Fruit fly (Drosophila melanogaster): ENCODE data around the gene mts.

Gene mts

DNA sequence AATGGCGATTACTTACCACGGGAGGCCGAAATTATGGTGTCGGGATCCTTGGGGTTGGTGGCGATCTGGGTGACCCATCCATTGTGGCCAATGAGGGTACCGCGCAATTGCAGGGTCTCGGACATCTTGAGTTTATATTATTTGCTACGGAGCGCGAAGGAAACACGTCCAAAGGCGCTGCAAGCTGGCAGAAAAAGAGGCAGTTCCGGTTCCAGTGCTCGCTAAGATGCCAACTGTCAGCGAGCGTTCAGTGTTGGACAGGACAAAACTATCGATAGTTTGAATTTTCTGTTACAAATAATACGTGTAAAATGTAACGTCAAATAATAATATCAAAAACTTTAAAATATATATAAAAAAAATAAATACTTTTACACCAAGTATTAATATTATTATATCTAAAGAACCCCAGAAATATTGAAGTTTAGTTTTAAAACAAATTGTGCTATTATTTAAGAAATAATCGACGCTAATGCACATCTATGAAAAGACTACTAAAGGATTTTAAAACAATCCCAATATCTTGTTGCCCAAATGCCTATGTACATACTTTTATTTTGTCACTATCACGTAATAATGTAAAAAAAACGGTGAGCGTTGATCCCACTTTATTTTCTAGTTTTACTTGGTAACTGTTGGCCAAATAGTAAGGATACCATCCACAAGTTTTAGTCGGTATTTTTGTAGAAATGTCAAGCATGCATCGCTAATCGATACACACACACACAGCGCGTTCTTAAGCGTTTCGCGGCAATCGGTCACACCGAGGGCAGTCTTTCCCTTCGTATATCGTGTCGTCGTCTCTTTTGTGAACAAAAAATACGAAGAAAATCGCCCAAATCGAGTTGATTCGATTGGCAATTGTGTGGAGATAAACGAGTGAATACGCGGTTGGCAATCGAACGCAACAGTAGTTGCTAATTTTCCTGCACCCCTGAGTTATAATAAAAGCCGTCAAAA lies at the start of gene mts, which contains the start of gene Rack1:
mts (plus strand) TSS at position 606 of the 960 bp plus-strand sequence.
Rack1 (minus strand) TSS at position 271 of the 960 bp plus-strand sequence.
- TF ChIP-seq EcR (GFP tag; optimal IDR thresholded peaks at IDR 0.05) = no peak
- TF ChIP-seq CG8478 (optimal IDR thresholded peaks at IDR 0.05) = no peak
- no peak for TF ChIP-seq pan (optimal IDR thresholded peaks at IDR 0.05)
- TF ChIP-seq Dll (optimal IDR thresholded peaks at IDR 0.05) = no peak
- TF ChIP-seq usp (GFP tag; optimal IDR thresholded peaks at IDR 0.05) = no peak
- TF ChIP-seq psq (optimal IDR thresholded peaks at IDR 0.05) = no peak

DNA sequence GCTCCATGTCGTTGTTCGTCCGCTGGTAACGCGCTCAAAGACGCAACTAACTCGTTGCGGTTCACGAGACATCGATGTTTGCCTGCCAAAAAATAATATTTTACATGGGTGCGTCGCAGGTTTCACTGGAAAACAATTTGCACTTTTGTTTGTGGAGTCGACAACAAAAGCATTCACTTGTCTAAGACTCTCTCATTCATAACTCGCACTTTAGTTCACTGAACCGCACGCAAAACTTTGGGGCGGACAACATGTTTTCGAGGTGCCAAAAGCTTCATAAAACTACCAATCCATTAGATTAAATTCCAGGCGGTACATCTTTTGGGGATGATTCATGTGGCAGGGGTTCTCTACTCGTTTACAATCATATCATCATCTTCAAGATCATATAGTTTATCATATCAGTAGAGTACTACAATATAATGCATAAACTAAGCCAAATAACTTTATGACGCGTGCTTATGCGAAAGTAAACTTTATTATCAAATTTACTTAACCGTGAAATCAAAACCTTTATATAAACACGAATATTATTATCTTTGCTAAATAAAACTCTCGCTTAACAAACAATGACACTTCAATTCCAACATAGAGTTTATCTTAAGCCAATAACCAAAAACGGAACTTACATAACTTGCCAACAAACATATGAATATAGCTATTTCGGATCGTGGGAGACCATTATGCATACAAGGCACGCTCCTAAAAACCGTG lies 49.3 kb upstream of the mts start, which contains the start of gene CG7179:
CG7179 (minus strand) TSS at position 51 of the 714 bp plus-strand sequence.
- TF ChIP-seq EcR (GFP tag; optimal IDR thresholded peaks at IDR 0.05) (no peak), psq (optimal IDR thresholded peaks at IDR 0.05) (no peak), pan (optimal IDR thresholded peaks at IDR 0.05) (no peak), usp (GFP tag; optimal IDR thresholded peaks at IDR 0.05) (no peak), Dll (optimal IDR thresholded peaks at IDR 0.05) (no peak), CG8478 (optimal IDR thresholded peaks at IDR 0.05) (no peak)

DNA sequence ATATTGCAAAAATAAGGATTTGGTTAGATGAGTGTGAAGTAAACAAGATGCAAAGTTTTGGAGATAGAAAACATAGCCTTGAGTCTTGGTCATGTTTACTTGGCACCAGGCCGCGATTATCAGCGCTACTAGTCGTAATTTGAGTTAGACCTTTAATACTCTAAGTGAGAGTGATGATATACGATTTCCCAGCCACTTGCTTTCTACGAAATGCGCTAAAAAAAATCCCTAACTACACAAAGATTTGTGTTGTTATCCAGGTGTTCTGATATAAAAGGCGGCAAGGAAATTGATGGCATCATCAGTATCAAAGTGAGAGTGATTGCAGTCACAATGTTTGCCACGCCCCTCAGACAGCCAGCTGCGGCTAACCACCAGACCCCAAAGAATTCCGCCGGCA lies 47.7 kb upstream of the mts start, which contains the start of gene Uro:
Uro (plus strand) TSS at position 301 of the 400 bp plus-strand sequence.
- TF ChIP-seq EcR (GFP tag; optimal IDR thresholded peaks at IDR 0.05) (no peak), Dll (optimal IDR thresholded peaks at IDR 0.05) (no peak), usp (GFP tag; optimal IDR thresholded peaks at IDR 0.05) (no peak), CG8478 (optimal IDR thresholded peaks at IDR 0.05) (no peak), psq (optimal IDR thresholded peaks at IDR 0.05) (no peak), pan (optimal IDR thresholded peaks at IDR 0.05) (no peak)

- TF ChIP-seq psq (optimal IDR thresholded peaks at IDR 0.05) (no peak), usp (GFP tag; optimal IDR thresholded peaks at IDR 0.05) (no peak), pan (optimal IDR thresholded peaks at IDR 0.05) (no peak), CG8478 (optimal IDR thresholded peaks at IDR 0.05) (no peak), EcR (GFP tag; optimal IDR thresholded peaks at IDR 0.05) (no peak), Dll (optimal IDR thresholded peaks at IDR 0.05) (no peak)
These were observed 46.3 kb upstream of the mts start, which contains the start of gene CG7164 for dm6 chr2L:7781165-7781564. TSS of gene CG7164 (plus strand) at chr2L:7781465.

DNA sequence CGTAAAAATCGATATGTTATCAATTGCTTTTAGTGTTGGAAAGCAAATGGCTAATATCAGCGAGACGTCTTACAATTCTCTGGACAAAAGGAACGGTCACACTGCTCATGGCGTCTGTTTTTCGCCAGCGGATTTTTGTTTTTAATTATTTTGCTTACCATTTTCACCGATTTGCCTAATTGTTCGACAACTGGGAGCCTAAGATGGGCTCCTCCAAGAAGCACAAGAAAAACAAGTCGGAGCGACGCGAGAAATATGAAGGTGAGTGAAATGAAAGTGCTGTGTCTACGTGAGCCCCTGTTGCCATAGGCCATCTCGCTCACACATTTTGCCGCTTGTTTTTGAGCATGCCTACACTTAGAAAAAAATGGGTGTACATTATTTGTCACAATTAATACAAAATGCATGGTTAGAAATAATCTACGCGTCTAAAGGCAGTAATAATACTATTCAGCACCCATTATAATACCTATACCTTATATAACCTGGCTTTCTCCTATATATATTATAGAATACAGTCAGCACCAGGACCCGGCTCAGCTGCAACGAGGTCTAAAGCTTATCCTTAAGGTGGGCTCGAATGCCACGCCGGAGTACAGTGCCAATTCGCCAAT lies 44.6 kb upstream of the mts start, which contains the start of gene Brd7-9:
Brd7-9 (plus strand) TSS at position 78 of the 614 bp plus-strand sequence.
- no peak for TF ChIP-seq Dll (optimal IDR thresholded peaks at IDR 0.05)
- TF ChIP-seq CG8478 (optimal IDR thresholded peaks at IDR 0.05) = no peak
- TF ChIP-seq psq (optimal IDR thresholded peaks at IDR 0.05) = no peak
- no peak for TF ChIP-seq usp (GFP tag; optimal IDR thresholded peaks at IDR 0.05)
- no peak for TF ChIP-seq EcR (GFP tag; optimal IDR thresholded peaks at IDR 0.05)
- TF ChIP-seq pan (optimal IDR thresholded peaks at IDR 0.05) = no peak

DNA sequence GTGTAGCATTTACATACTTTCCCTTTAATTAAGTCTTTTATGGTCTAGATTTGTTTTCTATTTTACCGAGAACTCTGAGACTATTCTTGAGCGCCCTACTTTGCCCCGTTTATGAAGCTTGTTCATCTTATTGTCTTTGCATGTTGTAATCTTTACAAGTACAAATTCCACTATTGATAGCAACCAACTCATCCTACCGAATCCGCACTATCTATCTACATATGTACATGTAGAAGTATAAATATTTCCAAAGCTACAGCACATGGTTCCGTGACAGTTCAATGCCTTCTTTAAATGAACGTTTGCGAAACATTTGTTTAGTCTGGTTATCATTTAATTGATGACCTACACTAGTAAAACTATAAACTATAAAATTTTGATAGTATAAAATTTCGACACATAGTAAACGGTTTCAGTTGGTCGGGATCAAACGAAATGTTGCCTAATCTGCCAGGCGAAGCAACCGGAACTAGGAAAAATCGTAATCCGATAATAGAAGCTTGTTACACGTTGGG lies 38.4 kb upstream of the mts start:
- TF ChIP-seq EcR (GFP tag; optimal IDR thresholded peaks at IDR 0.05) (no peak), CG8478 (optimal IDR thresholded peaks at IDR 0.05) (no peak), usp (GFP tag; optimal IDR thresholded peaks at IDR 0.05) (no peak), psq (optimal IDR thresholded peaks at IDR 0.05) (no peak), pan (optimal IDR thresholded peaks at IDR 0.05) (no peak), Dll (optimal IDR thresholded peaks at IDR 0.05) (no peak)

DNA sequence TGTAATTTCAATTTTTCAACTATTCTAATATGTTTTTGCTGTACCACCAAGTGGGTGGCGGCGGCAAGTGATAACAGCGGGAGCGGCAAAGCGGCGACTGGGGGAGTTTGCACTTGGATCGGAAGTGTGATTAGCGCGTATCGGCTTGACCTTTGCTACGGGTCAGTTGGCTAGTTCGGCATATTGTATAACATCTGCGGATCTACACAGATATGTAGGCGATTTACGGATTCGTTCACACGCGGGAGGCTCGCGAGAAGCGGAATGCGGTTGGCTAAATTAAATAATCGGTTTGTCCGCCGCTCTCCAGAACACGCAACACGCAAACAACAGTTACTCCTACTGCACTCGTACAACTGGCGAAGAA lies 37.4 kb upstream of the mts start:
- TF ChIP-seq CG8478 (optimal IDR thresholded peaks at IDR 0.05) (no peak), pan (optimal IDR thresholded peaks at IDR 0.05) (no peak), EcR (GFP tag; optimal IDR thresholded peaks at IDR 0.05) (no peak), psq (optimal IDR thresholded peaks at IDR 0.05) (no peak)

dm6 chr2L:7790448-7791355 lies 36.7 kb upstream of the mts start, which contains the start of gene CG7149:
TSS of gene CG7149 (minus strand) at chr2L:7790557.
- TF ChIP-seq pan (optimal IDR thresholded peaks at IDR 0.05) = no peak
- no peak for TF ChIP-seq psq (optimal IDR thresholded peaks at IDR 0.05)
- no peak for TF ChIP-seq Dll (optimal IDR thresholded peaks at IDR 0.05)
- TF ChIP-seq usp (GFP tag; optimal IDR thresholded peaks at IDR 0.05) = no peak
- TF ChIP-seq CG8478 (optimal IDR thresholded peaks at IDR 0.05) = no peak
- no peak for TF ChIP-seq EcR (GFP tag; optimal IDR thresholded peaks at IDR 0.05)

DNA sequence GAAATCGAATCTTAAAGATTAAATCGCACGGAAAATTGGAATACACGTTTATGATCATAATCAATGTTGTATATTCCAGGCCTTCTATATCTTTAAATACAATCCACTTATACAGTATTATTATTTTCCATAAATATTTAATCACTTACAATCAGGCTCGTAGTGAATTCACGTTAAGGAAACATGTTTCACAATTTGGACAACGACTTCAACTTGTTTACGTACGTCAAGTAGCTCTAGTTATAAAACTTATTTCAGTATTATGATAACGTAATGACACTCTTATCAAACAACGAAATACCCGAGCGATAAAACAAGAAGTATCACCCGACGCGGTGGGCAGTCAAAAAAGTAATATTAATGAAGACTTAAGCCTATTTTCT lies 36.1 kb upstream of the mts start:
- TF ChIP-seq psq (optimal IDR thresholded peaks at IDR 0.05) = no peak

- TF ChIP-seq Dll (optimal IDR thresholded peaks at IDR 0.05) (no peak), psq (optimal IDR thresholded peaks at IDR 0.05) (no peak), pan (optimal IDR thresholded peaks at IDR 0.05) (no peak), usp (GFP tag; optimal IDR thresholded peaks at IDR 0.05) (no peak), EcR (GFP tag; optimal IDR thresholded peaks at IDR 0.05) (no peak), CG8478 (optimal IDR thresholded peaks at IDR 0.05) (no peak)
These were observed 32.6 kb upstream of the mts start for dm6 chr2L:7794689-7795475.
